Worm (Caenorhabditis elegans): Measurements from ENCODE around the gene soc-2.
A peak's percentile ranks its signal among the peaks of the same experiment; 100 is the strongest.

Gene soc-2

DNA sequence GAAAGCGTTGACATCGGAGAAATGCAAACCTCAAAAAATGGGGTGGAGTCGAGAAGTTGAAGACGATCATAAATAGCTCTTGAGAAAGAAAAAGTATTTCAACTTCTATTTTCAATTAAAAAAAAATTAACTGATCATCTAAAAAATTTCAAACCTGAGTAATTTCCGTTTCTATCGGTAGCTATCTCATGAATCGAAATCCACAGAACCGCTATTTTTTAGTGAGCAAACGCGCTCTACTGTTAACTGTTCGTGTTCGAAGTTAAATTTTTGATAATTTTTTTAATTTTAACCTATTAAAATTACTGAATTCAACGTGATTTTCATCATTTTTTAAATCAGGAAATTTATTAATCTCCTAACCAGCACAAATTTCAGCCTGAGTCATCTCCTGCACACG, 68.5 kb downstream of the soc-2 start:
- TF ChIP-seq K02D7.2 (tag; optimal IDR thresholded peaks at IDR 0.05) (no peak), tbx-2 (tag; optimal IDR thresholded peaks at IDR 0.05) (no peak), ttx-3 (tag; optimal IDR thresholded peaks at IDR 0.05) (no peak), hlh-15 (tag; optimal IDR thresholded peaks at IDR 0.05) (no peak), hlh-6 (tag; optimal IDR thresholded peaks at IDR 0.05) (no peak), ceh-48 (tag; optimal IDR thresholded peaks at IDR 0.05) (no peak), elt-2 (tag; optimal IDR thresholded peaks at IDR 0.05) (no peak), ceh-31 (tag; optimal IDR thresholded peaks at IDR 0.05) (no peak), ceh-45 (GFP tag; IDR thresholded peaks at IDR 0.05) (no peak), unc-3 (GFP tag; conservative IDR thresholded peaks at IDR 0.05) (no peak), unc-3 (tag; optimal IDR thresholded peaks at IDR 0.05) (no peak), rnt-1 (tag; optimal IDR thresholded peaks at IDR 0.05) (no peak), sdc-2 (tag; optimal IDR thresholded peaks at IDR 0.05) (no peak), ref-2 (tag; optimal IDR thresholded peaks at IDR 0.05) (no peak), ceh-19 (GFP tag; optimal IDR thresholded peaks at IDR 0.05) (no peak), unc-42 (tag; optimal IDR thresholded peaks at IDR 0.05) (no peak), fkh-6 (tag; optimal IDR thresholded peaks at IDR 0.05) (no peak)

- TF ChIP-seq ceh-9 (tag; optimal IDR thresholded peaks at IDR 0.05) = no peak
- no peak for TF ChIP-seq ceh-34 (tag; optimal IDR thresholded peaks at IDR 0.05)
- TF ChIP-seq sdc-2 (tag; optimal IDR thresholded peaks at IDR 0.05) = no peak
Observed at ce11 chrIV:5082900-5083530, 69.3 kb downstream of the soc-2 start, which contains the start of gene pygo-1. TSS of gene pygo-1 (plus strand) at chrIV:5083303.

DNA sequence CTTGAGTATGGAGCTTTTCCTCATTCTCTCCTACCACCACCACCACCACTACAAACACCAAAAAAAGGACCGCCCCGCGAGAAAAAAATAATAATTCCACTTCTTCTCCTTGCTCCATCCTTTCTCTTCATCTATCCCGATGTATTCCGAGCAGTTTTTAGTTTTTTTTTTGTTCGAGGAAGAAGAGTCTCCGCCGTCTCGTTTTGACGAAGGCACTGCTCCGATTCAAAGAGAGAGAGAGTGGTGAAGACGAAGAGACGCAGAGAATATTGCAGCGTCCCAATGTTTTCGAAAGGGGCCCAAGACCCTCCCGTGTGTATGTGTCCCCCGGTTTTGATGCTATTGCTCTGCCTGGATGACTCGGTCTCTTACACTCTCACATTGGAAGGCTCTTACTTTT, 71.2 kb downstream of the soc-2 start:
- TF ChIP-seq ceh-45 (GFP tag; IDR thresholded peaks at IDR 0.05) = no peak
- no peak for TF ChIP-seq pax-1 (tag; optimal IDR thresholded peaks at IDR 0.05)
- peak; percentile 13 for TF ChIP-seq tbx-2 (tag; optimal IDR thresholded peaks at IDR 0.05)
- TF ChIP-seq ceh-30 (tag; optimal IDR thresholded peaks at IDR 0.05) = no peak
- no peak for TF ChIP-seq ceh-14 (tag; optimal IDR thresholded peaks at IDR 0.05)
- TF ChIP-seq K09A11.1 (tag; optimal IDR thresholded peaks at IDR 0.05; ENCODE audit: insufficient read depth) = no peak
- TF ChIP-seq Y22D7AL.16 (tag; optimal IDR thresholded peaks at IDR 0.05) = no peak
- no peak for TF ChIP-seq syd-9 (tag; optimal IDR thresholded peaks at IDR 0.05)

DNA sequence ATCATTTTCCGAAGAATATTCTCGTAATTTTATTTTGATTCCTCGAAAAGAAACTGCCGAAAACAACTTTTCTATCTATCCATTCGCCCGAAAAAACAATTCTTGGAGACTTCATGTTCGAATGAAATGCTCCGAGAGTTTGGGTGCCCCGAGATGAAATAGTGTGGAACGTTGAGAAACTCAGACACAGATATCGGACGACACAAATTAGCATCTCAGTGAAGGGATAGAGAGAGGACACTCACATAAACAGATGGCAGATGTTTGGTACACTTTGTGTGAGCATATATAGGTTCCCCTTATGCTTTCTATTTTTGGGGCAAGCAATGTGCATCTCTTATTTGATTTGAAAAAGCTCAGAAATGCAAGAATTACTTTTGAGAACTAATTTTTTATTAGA, 73.4 kb downstream of the soc-2 start:
- no peak for TF ChIP-seq pha-2 (tag; optimal IDR thresholded peaks at IDR 0.05)
- TF ChIP-seq ceh-22 (tag; optimal IDR thresholded peaks at IDR 0.05) = no peak
- TF ChIP-seq hlh-8 (tag; optimal IDR thresholded peaks at IDR 0.05) = peak; percentile 53
- no peak for TF ChIP-seq T23F11.4 (GFP tag; optimal IDR thresholded peaks at IDR 0.05)
- no peak for TF ChIP-seq mec-3 (tag; optimal IDR thresholded peaks at IDR 0.05; ENCODE audit: borderline replicate concordance)
- no peak for TF ChIP-seq tbx-2 (tag; optimal IDR thresholded peaks at IDR 0.05)
- TF ChIP-seq ceh-34 (tag; optimal IDR thresholded peaks at IDR 0.05) = no peak
- TF ChIP-seq ceh-31 (tag; optimal IDR thresholded peaks at IDR 0.05) = no peak
- TF ChIP-seq gmeb-2 (tag; optimal IDR thresholded peaks at IDR 0.05) = no peak
- TF ChIP-seq fkh-10 (GFP tag; optimal IDR thresholded peaks at IDR 0.05) = no peak
- no peak for TF ChIP-seq ceh-19 (GFP tag; optimal IDR thresholded peaks at IDR 0.05)
- no peak for TF ChIP-seq dve-1 (tag; optimal IDR thresholded peaks at IDR 0.05)
- TF ChIP-seq nfya-1 (tag; optimal IDR thresholded peaks at IDR 0.05) = peak; percentile 36
- TF ChIP-seq sdc-2 (tag; optimal IDR thresholded peaks at IDR 0.05) = no peak
- no peak for TF ChIP-seq rnt-1 (tag; optimal IDR thresholded peaks at IDR 0.05)
- TF ChIP-seq unc-42 (tag; optimal IDR thresholded peaks at IDR 0.05) = peak; percentile 9
- TF ChIP-seq ceh-18 (tag; optimal IDR thresholded peaks at IDR 0.05) = no peak

DNA sequence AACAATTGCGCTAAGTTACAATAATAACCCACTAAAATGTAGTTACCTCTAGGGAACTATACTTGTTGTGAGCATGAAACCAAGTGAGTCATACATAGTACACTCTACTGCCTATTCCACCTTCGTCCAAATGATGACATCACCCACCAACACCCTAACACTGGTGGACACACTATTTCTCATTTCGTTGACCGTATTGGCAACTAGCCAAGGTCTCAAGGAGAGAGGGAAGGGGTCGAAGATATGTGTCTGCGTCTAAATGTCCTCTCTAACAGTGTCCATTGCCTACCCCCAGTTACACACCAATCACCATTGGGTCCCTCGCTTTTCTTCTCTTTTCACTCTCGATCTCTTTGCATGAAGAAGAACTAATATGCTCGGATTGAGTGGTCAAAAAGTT, 74.4 kb downstream of the soc-2 start:
- TF ChIP-seq ceh-31 (tag; optimal IDR thresholded peaks at IDR 0.05) = peak; percentile 18
- no peak for TF ChIP-seq ceh-48 (tag; optimal IDR thresholded peaks at IDR 0.05)
- TF ChIP-seq madf-2 (tag; optimal IDR thresholded peaks at IDR 0.05) = no peak
- peak; percentile 26 for TF ChIP-seq tbx-2 (tag; optimal IDR thresholded peaks at IDR 0.05)
- no peak for TF ChIP-seq C08G9.2 (tag; optimal IDR thresholded peaks at IDR 0.05)
- TF ChIP-seq F13H6.1 (tag; optimal IDR thresholded peaks at IDR 0.05) = no peak
- TF ChIP-seq hlh-8 (tag; optimal IDR thresholded peaks at IDR 0.05) = no peak
- no peak for TF ChIP-seq unc-42 (tag; optimal IDR thresholded peaks at IDR 0.05)
- peak; percentile 61 for TF ChIP-seq ref-2 (tag; optimal IDR thresholded peaks at IDR 0.05)
- peak; percentile 74 for TF ChIP-seq nfya-1 (tag; optimal IDR thresholded peaks at IDR 0.05)
- TF ChIP-seq lim-6 (tag; optimal IDR thresholded peaks at IDR 0.05) = no peak
- TF ChIP-seq Y22D7AL.16 (tag; optimal IDR thresholded peaks at IDR 0.05) = peak; percentile 16
- TF ChIP-seq ceh-30 (tag; optimal IDR thresholded peaks at IDR 0.05) = no peak
- no peak for TF ChIP-seq nhr-232 (tag; optimal IDR thresholded peaks at IDR 0.05)
- no peak for TF ChIP-seq pag-3 (tag; optimal IDR thresholded peaks at IDR 0.05; ENCODE audit: borderline replicate concordance)
- peak; percentile 18 for TF ChIP-seq unc-55 (GFP tag; optimal IDR thresholded peaks at IDR 0.05)

Measured in whole organism, late embryonic.